Worm (Caenorhabditis elegans): ENCODE results near the gene srh-31.

srh-31 gene

ce11 chrV:17699659-17700058, 7.5 kb upstream of the srh-31 start, which contains the start of gene Y26G10.6:
TSS of gene Y26G10.6 (plus strand) at chrV:17699959.
- TF ChIP-seq nhr-11 (tag; optimal IDR thresholded peaks at IDR 0.05) (no peak), pqm-1 (tag; optimal IDR thresholded peaks at IDR 0.05) (no peak), eor-1 (tag; optimal IDR thresholded peaks at IDR 0.05) (no peak), ztf-4 (tag; optimal IDR thresholded peaks at IDR 0.05) (no peak), egl-5 (tag; optimal IDR thresholded peaks at IDR 0.05) (no peak), jun-1 (tag; optimal IDR thresholded peaks at IDR 0.05) (no peak), ama-1 (optimal IDR thresholded peaks at IDR 0.05) (no peak), sea-2 (GFP tag; optimal IDR thresholded peaks at IDR 0.05) (no peak), elt-1 (tag; optimal IDR thresholded peaks at IDR 0.05) (no peak), lin-15B (tag; optimal IDR thresholded peaks at IDR 0.05) (no peak), snpc-4 (tag; optimal IDR thresholded peaks at IDR 0.05) (no peak), nhr-67 (tag; optimal IDR thresholded peaks at IDR 0.05) (no peak), ceh-9 (tag; optimal IDR thresholded peaks at IDR 0.05) (no peak), fos-1 (tag; optimal IDR thresholded peaks at IDR 0.05) (no peak), ceh-16 (tag; optimal IDR thresholded peaks at IDR 0.05) (no peak), fkh-10 (GFP tag; optimal IDR thresholded peaks at IDR 0.05) (no peak), R02D3.7 (tag; optimal IDR thresholded peaks at IDR 0.05) (no peak), ceh-82 (tag; optimal IDR thresholded peaks at IDR 0.05) (no peak), nfya-1 (tag; optimal IDR thresholded peaks at IDR 0.05; ENCODE audit: insufficient read depth) (no peak), egl-27 (tag; optimal IDR thresholded peaks at IDR 0.05) (no peak)

ce11 chrV:17700728-17701262, 6.3 kb upstream of the srh-31 start, which contains the start of the genes Y26G10.5 and srh-32:
TSS of gene Y26G10.5 (minus strand) at chrV:17700828.
TSS of gene srh-32 (plus strand) at chrV:17701212.
- TF ChIP-seq unc-62 (GFP tag; optimal IDR thresholded peaks at IDR 0.05) = no peak
- no peak for TF ChIP-seq pqm-1 (tag; optimal IDR thresholded peaks at IDR 0.05)
- TF ChIP-seq eor-1 (tag; optimal IDR thresholded peaks at IDR 0.05) = no peak

- no peak for TF ChIP-seq mdl-1 (tag; optimal IDR thresholded peaks at IDR 0.05)
- no peak for TF ChIP-seq zag-1 (tag; optimal IDR thresholded peaks at IDR 0.05)
- TF ChIP-seq nhr-25 (tag; optimal IDR thresholded peaks at IDR 0.05) = no peak
- TF ChIP-seq ceh-82 (tag; optimal IDR thresholded peaks at IDR 0.05) = no peak
- TF ChIP-seq elt-3 (tag; optimal IDR thresholded peaks at IDR 0.05) = no peak
- no peak for TF ChIP-seq egl-5 (tag; optimal IDR thresholded peaks at IDR 0.05)
- no peak for TF ChIP-seq nhr-237 (tag; optimal IDR thresholded peaks at IDR 0.05)
- no peak for TF ChIP-seq tbx-2 (tag; optimal IDR thresholded peaks at IDR 0.05)
- TF ChIP-seq eor-1 (tag; optimal IDR thresholded peaks at IDR 0.05) = no peak
- no peak for TF ChIP-seq lin-39 (tag; optimal IDR thresholded peaks at IDR 0.05)
- no peak for TF ChIP-seq ztf-11 (tag; optimal IDR thresholded peaks at IDR 0.05)
Measured at ce11 chrV:17705814-17706213, 1.3 kb upstream of the srh-31 start, which contains the start of gene W06D12.6. TSS of gene W06D12.6 (plus strand) at chrV:17706114.

ce11 chrV:17706217-17706806, 810 bp upstream of the srh-31 start:
- TF ChIP-seq ztf-11 (tag; optimal IDR thresholded peaks at IDR 0.05) (no peak), nhr-12 (tag; optimal IDR thresholded peaks at IDR 0.05) (no peak), nhr-67 (tag; optimal IDR thresholded peaks at IDR 0.05) (no peak), elt-1 (tag; optimal IDR thresholded peaks at IDR 0.05) (no peak), ZK546.5 (tag; optimal IDR thresholded peaks at IDR 0.05) (no peak), lsy-12 (tag; optimal IDR thresholded peaks at IDR 0.05) (no peak), skn-1 (tag; optimal IDR thresholded peaks at IDR 0.05) (no peak), lin-39 (tag; optimal IDR thresholded peaks at IDR 0.05) (no peak), daf-12 (tag; optimal IDR thresholded peaks at IDR 0.05) (no peak)

DNA sequence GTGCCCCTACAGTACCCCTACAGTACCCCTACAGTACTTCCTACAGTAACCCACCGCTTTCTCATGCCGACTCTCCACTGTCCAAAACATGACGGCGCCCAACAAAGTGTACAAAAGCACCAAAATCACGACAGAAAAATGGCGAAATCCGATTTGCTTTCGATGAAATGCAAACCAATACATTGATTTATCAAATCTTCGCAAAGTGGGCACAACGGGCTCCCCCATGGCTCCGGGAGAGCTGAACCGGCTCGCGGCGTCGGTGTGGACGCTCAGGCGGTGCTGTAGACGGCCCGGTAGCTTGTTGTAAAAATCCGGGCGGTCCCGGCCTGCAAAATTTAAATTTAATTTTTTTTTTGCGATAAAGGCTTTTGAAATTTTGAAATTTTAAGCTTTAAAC, 5.2 kb downstream of the srh-31 start:
- TF ChIP-seq tbx-2 (tag; optimal IDR thresholded peaks at IDR 0.05) (no peak), egl-27 (tag; optimal IDR thresholded peaks at IDR 0.05) (no peak)
